Worm (Caenorhabditis elegans) whole organism, early embryonic: ENCODE results near the gene hdl-2.

Experiments
- B0310.2 ChIP-seq: sonication (generic microtip); optimal IDR thresholded peaks from 2 replicates; lab custom pipeline; 2016; ENCODE audit warnings: mild to moderate bottlenecking, missing genetic modification characterization, missing compliant biosample characterization
- hmg-4 ChIP-seq: fragments of 200-800 bp; sonication (Bioruptor generic); optimal IDR thresholded peaks from 2 replicates; lab custom pipeline; 2018; ENCODE audit warnings: mild to moderate bottlenecking, missing genetic modification characterization, missing compliant biosample characterization

DNA sequence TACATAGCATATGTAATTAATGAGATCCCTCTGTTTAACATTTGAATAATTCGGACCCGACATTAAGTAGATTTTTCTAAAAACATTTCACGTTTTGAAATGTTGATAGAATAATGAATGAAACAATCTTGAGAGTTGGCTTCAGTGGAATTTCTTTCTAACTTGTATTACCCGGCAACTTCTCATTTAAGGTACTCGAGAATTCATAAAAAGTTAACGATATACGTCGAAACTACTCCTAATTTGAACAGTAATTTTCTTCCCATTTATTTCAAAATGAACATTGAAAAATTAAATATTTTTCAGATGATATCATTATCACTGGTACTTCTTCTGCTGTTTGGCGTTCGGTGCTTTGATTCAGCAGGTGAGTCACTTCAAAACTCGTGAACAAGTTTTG, 32.8 kb downstream of the hdl-2 start, which contains the start of gene C27B7.7:
- no peak for TF ChIP-seq B0310.2 (tag; lab: Kevin White, UChicago)
- TF ChIP-seq hmg-4 (GFP tag; lab: Kevin White, UChicago): no peak
